Fruit fly (Drosophila melanogaster) S2 (cell line): Measurements from ENCODE around the gene CG10232.

ENCODE experiments used
- CG8478 ChIP-seq: fragments of >200 bp; optimal IDR thresholded peaks from 2 replicates; lab custom pipeline; 2018
- CTCF ChIP-seq, 2 experiments: fragments of >200 bp; optimal IDR thresholded peaks; 2 replicates each; lab custom pipeline; 2018

DNA sequence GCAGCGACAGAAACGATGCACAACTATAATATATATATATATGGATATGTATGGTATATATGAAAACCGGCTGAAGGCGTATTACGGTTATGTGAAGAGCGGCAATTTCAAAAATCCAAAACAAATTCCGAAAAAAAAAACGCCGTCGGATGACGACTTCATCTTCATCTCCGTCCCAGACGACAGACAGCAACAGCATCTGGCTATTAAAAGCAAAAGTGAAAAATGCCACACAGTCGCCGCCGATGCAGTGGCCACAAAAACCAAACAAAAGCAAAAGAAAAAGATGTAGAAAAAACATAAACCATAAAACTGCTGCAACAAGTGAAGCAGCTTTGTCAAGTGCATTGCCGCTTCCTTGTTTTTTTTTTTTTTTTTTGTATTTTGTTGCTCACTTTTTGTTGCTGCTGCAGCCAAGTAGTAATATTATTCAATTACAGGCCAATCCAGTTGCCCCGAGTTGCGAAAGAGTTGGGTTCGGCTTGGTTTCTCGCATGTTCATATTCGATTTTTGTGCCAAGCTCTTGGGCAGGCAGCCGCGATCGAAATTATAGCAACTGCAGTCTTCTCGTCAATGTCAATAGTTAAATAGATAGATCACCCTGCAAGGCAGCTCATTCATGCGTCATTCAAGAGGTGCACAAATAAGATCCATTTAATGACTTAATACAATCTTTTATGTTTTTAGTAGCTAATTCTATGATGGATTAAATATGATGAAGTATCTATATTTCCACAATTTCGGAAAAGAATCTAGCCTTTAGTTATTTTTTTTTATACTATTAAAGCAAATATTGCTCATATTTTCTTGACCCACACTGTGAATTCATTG lies 13.4 kb upstream of the CG10232 start:
- TF ChIP-seq CTCF (optimal IDR thresholded peaks at IDR 0.05; lab: Kevin White, UChicago) (no peak), CG8478 (lab: Kevin White, UChicago) (no peak)
